Worm (Caenorhabditis elegans): ENCODE measurements around the gene F54D8.6.

ce11 chrIII:5098740-5099276 is 4.0 kb upstream of the F54D8.6 start:
- TF ChIP-seq lin-39 (tag; optimal IDR thresholded peaks at IDR 0.05) (no peak), nhr-20 (tag; optimal IDR thresholded peaks at IDR 0.05) (no peak), fkh-10 (GFP tag; optimal IDR thresholded peaks at IDR 0.05) (no peak), efl-1 (optimal IDR thresholded peaks at IDR 0.05) (no peak), efl-1 (GFP tag; optimal IDR thresholded peaks at IDR 0.05 in 1 of 2) (no peak), blmp-1 (tag; optimal IDR thresholded peaks at IDR 0.05) (no peak), ztf-11 (tag; optimal IDR thresholded peaks at IDR 0.05) (no peak), ceh-82 (tag; optimal IDR thresholded peaks at IDR 0.05) (no peak), nhr-11 (tag; optimal IDR thresholded peaks at IDR 0.05) (no peak), snu-23 (GFP tag; optimal IDR thresholded peaks at IDR 0.05) (no peak), aly-2 (tag; optimal IDR thresholded peaks at IDR 0.05) (no peak), mep-1 (tag; optimal IDR thresholded peaks at IDR 0.05) (no peak), mdl-1 (tag; optimal IDR thresholded peaks at IDR 0.05) (no peak), unc-130 (tag; optimal IDR thresholded peaks at IDR 0.05) (no peak), hlh-4 (tag; optimal IDR thresholded peaks at IDR 0.05) (no peak)

Data from whole organism, L1 larva.